Worm (Caenorhabditis elegans): Measurements from ENCODE around the gene prcc-1.

ce11 chrIV:13116679-13117078 is 23.1 kb upstream of the prcc-1 start:
- TF ChIP-seq nhr-129 (tag; optimal IDR thresholded peaks at IDR 0.05) (no peak), lin-13 (GFP tag; optimal IDR thresholded peaks at IDR 0.05) (no peak), R02D3.7 (tag; optimal IDR thresholded peaks at IDR 0.05) (no peak), snpc-4 (tag; optimal IDR thresholded peaks at IDR 0.05) (no peak), nhr-237 (tag; optimal IDR thresholded peaks at IDR 0.05) (no peak), nhr-11 (tag; optimal IDR thresholded peaks at IDR 0.05) (no peak), mab-5 (tag; optimal IDR thresholded peaks at IDR 0.05) (no peak), unc-62 (GFP tag; optimal IDR thresholded peaks at IDR 0.05) (no peak), mdl-1 (tag; optimal IDR thresholded peaks at IDR 0.05) (no peak), zag-1 (tag; optimal IDR thresholded peaks at IDR 0.05) (no peak), ztf-4 (tag; optimal IDR thresholded peaks at IDR 0.05) (no peak), fos-1 (tag; optimal IDR thresholded peaks at IDR 0.05) (no peak), lin-11 (tag; optimal IDR thresholded peaks at IDR 0.05) (no peak)
